Worm (Caenorhabditis elegans): ENCODE data around the gene arl-1.

arl-1 gene

DNA sequence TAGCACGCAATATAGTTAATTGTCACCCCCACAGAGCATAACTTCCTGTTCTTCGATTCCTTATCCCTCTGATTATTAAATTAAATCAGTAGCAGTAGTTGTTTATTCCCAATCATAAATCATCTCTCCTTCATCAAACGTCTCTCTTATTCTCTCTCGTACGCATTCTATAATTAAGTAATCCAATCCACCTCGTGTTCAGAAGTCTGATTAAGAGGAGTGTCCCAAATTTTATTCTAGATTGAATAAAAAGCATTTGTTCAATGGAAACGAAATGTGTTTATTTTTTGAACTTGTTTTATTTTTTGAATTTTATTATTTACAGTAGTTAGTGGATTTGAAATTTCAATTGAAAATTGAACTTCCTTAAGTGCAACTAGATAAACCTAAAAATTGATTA lies 29.5 kb downstream of the arl-1 start:
- no peak for TF ChIP-seq lin-15B (tag; optimal IDR thresholded peaks at IDR 0.05)
- no peak for TF ChIP-seq lsy-12 (tag; optimal IDR thresholded peaks at IDR 0.05)
- no peak for TF ChIP-seq elt-3 (tag; optimal IDR thresholded peaks at IDR 0.05)
- no peak for TF ChIP-seq sea-2 (GFP tag; optimal IDR thresholded peaks at IDR 0.05)
- TF ChIP-seq pqm-1 (tag; optimal IDR thresholded peaks at IDR 0.05) = no peak
- no peak for TF ChIP-seq mml-1 (tag; optimal IDR thresholded peaks at IDR 0.05)
- TF ChIP-seq tbx-2 (tag; optimal IDR thresholded peaks at IDR 0.05) = no peak
- TF ChIP-seq daf-12 (tag; optimal IDR thresholded peaks at IDR 0.05) = no peak
- no peak for TF ChIP-seq nfya-1 (tag; optimal IDR thresholded peaks at IDR 0.05; ENCODE audit: insufficient read depth)
- no peak for TF ChIP-seq ceh-82 (tag; optimal IDR thresholded peaks at IDR 0.05)
- TF ChIP-seq nhr-237 (tag; optimal IDR thresholded peaks at IDR 0.05) = no peak
- TF ChIP-seq lin-39 (tag; optimal IDR thresholded peaks at IDR 0.05) = no peak
- TF ChIP-seq elt-1 (tag; optimal IDR thresholded peaks at IDR 0.05) = no peak
- no peak for TF ChIP-seq nhr-12 (tag; optimal IDR thresholded peaks at IDR 0.05)
- no peak for TF ChIP-seq skn-1 (tag; optimal IDR thresholded peaks at IDR 0.05)
- TF ChIP-seq egl-27 (tag; optimal IDR thresholded peaks at IDR 0.05) = no peak
- no peak for TF ChIP-seq ztf-4 (tag; optimal IDR thresholded peaks at IDR 0.05)

DNA sequence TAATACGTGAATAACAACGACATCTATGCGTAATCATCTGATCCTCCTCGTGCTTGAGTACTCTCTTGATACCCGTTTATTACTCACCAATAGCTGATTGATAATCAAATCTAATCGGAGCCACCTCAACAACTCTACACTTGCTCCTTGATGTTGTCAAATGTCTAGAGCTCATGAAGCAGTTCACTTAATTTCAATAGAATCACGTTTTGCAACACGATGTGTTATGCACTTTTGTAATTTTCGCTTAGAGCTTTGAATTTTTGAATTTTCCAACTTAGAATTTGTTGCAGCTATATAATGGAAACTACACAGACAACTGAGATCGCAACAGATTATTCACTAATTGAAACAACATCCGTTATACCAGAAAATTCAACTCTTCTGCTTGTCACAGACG lies 30.7 kb downstream of the arl-1 start, which contains the start of gene T22C8.1:
T22C8.1 (plus strand) TSS at position 301 of the 400 bp plus-strand sequence.
- TF ChIP-seq egl-5 (tag; optimal IDR thresholded peaks at IDR 0.05) (no peak), zag-1 (tag; optimal IDR thresholded peaks at IDR 0.05) (no peak), fkh-2 (tag; optimal IDR thresholded peaks at IDR 0.05) (no peak), daf-12 (tag; optimal IDR thresholded peaks at IDR 0.05) (no peak), hmg-11 (tag; optimal IDR thresholded peaks at IDR 0.05) (no peak), nhr-25 (tag; optimal IDR thresholded peaks at IDR 0.05) (no peak), fos-1 (tag; optimal IDR thresholded peaks at IDR 0.05) (no peak), nhr-28 (tag; optimal IDR thresholded peaks at IDR 0.05) (no peak), eor-1 (tag; optimal IDR thresholded peaks at IDR 0.05) (no peak), pha-4 (tag; optimal IDR thresholded peaks at IDR 0.05) (no peak), nhr-76 (tag; optimal IDR thresholded peaks at IDR 0.05) (no peak), lin-39 (tag; optimal IDR thresholded peaks at IDR 0.05) (no peak), ceh-82 (tag; optimal IDR thresholded peaks at IDR 0.05) (no peak), mml-1 (tag; optimal IDR thresholded peaks at IDR 0.05) (no peak), unc-39 (tag; optimal IDR thresholded peaks at IDR 0.05) (no peak), nhr-237 (tag; optimal IDR thresholded peaks at IDR 0.05) (no peak), ceh-16 (tag; optimal IDR thresholded peaks at IDR 0.05) (no peak), jun-1 (tag; optimal IDR thresholded peaks at IDR 0.05) (no peak)

DNA sequence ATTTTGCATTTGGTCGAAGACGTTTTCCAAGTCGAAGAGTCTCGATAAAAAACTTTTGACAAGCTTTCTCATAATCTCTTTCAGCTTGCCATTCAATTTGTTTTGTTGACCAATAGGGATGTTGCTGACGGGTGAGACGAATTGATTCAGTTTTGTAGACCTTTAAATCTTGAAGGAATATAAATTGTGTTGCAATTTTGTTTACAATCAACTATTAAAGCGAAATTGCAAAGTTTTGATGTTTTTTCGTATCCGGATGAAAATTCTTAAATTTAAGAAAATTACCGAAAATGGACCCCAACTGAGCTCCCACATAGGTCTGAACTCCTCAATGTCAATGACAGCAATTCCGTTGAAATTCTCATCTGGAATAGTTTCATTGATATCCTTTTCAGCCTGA lies 34.4 kb downstream of the arl-1 start:
- TF ChIP-seq hmg-11 (tag; optimal IDR thresholded peaks at IDR 0.05) (no peak), nhr-11 (tag; optimal IDR thresholded peaks at IDR 0.05) (no peak), lsy-12 (tag; optimal IDR thresholded peaks at IDR 0.05) (no peak), unc-62 (GFP tag; optimal IDR thresholded peaks at IDR 0.05) (no peak), nhr-43 (tag; optimal IDR thresholded peaks at IDR 0.05; ENCODE audit: poor library complexity, severe bottlenecking) (no peak), pqm-1 (tag; optimal IDR thresholded peaks at IDR 0.05) (no peak), fkh-10 (GFP tag; optimal IDR thresholded peaks at IDR 0.05) (no peak), fos-1 (tag; optimal IDR thresholded peaks at IDR 0.05) (no peak), egl-27 (tag; optimal IDR thresholded peaks at IDR 0.05) (no peak), nfya-1 (tag; optimal IDR thresholded peaks at IDR 0.05; ENCODE audit: insufficient read depth) (no peak)

DNA sequence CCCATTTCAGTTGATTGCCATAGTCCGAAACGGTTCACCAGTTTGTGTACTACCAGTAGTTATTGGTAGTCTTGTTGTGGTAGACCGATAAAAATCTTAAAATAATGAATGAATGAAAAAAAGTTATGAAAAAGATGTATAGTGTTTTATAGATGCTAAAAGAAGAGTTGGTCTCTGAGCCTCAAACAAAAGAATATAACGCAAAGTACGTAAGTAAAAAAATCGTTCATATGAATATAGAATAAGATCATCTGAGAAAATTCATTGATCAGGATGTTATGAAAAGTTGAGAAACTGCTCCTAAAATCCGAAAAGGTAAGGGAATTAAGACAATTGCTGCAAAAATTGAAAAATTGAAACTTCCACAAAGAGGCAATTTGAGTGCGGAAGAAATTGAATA lies 35.7 kb downstream of the arl-1 start, which contains the start of gene chhy-1:
chhy-1 (minus strand) TSS at position 101 of the 400 bp plus-strand sequence.
- TF ChIP-seq egl-27 (tag; optimal IDR thresholded peaks at IDR 0.05) = no peak
- no peak for TF ChIP-seq R02D3.7 (tag; optimal IDR thresholded peaks at IDR 0.05)
- no peak for TF ChIP-seq eor-1 (tag; optimal IDR thresholded peaks at IDR 0.05)
- TF ChIP-seq nfya-1 (tag; optimal IDR thresholded peaks at IDR 0.05; ENCODE audit: insufficient read depth) = no peak
- TF ChIP-seq nhr-43 (tag; optimal IDR thresholded peaks at IDR 0.05; ENCODE audit: poor library complexity, severe bottlenecking) = no peak
- TF ChIP-seq jun-1 (tag; optimal IDR thresholded peaks at IDR 0.05) = no peak
- no peak for TF ChIP-seq tbx-2 (tag; optimal IDR thresholded peaks at IDR 0.05)
- TF ChIP-seq ztf-11 (tag; optimal IDR thresholded peaks at IDR 0.05) = no peak
- no peak for TF ChIP-seq nhr-23 (tag; optimal IDR thresholded peaks at IDR 0.05)
- no peak for TF ChIP-seq skn-1 (tag; optimal IDR thresholded peaks at IDR 0.05)
- no peak for TF ChIP-seq mdl-1 (tag; optimal IDR thresholded peaks at IDR 0.05)
- no peak for TF ChIP-seq fkh-10 (GFP tag; optimal IDR thresholded peaks at IDR 0.05)
